Fruit fly (Drosophila melanogaster) whole organism, embryonic: Measurements from ENCODE around the gene Sk2.

Experiments used
- Adf1 ChIP-seq: fragments of 200-800 bp; sonication (Bioruptor generic); IDR thresholded peaks from 2 replicates; pipeline ENCODE4 v1.3.6; 2022; ENCODE audit warnings: missing biosample characterization, missing genetic modification characterization
- Awh ChIP-seq: fragments of 200-800 bp; sonication (Bioruptor generic); IDR thresholded peaks from 2 replicates; pipeline ENCODE4, ENCODE4 v1.3.6; 2022; ENCODE audit warnings: missing biosample characterization, missing genetic modification characterization
- CG10543 ChIP-seq: fragments of 200-800 bp; sonication (Bioruptor generic); optimal IDR thresholded peaks from 3 replicates; lab custom pipeline; 2017; ENCODE audit warnings: missing biosample characterization, mild to moderate bottlenecking, missing genetic modification characterization, moderate library complexity
- CG11504 ChIP-seq: fragments of 200-800 bp; sonication (Bioruptor generic); optimal IDR thresholded peaks from 3 replicates; lab custom pipeline; 2019; ENCODE audit warnings: missing biosample characterization, mild to moderate bottlenecking, missing genetic modification characterization, moderate library complexity
- CG12219 ChIP-seq: fragments of 200-800 bp; sonication (Bioruptor generic); optimal IDR thresholded peaks from 3 replicates; lab custom pipeline; 2018; ENCODE audit warnings: missing biosample characterization, mild to moderate bottlenecking, missing genetic modification characterization
- CG15073 ChIP-seq: fragments of 200-800 bp; sonication (Bioruptor generic); optimal IDR thresholded peaks from 2 replicates; lab custom pipeline; 2016; ENCODE audit warnings: missing biosample characterization, missing genetic modification characterization
- CG15479 ChIP-seq: fragments of 200-800 bp; sonication (Bioruptor generic); optimal IDR thresholded peaks from 3 replicates; lab custom pipeline; 2019; ENCODE audit warnings: missing biosample characterization, mild to moderate bottlenecking, missing genetic modification characterization, moderate library complexity
- CG18262 ChIP-seq: fragments of 200-800 bp; optimal IDR thresholded peaks from 3 replicates; lab custom pipeline; 2019; ENCODE audit warnings: missing biosample characterization, mild to moderate bottlenecking, missing genetic modification characterization, moderate library complexity
- CG18599 ChIP-seq: fragments of 200-800 bp; sonication (Bioruptor generic); optimal IDR thresholded peaks from 3 replicates; lab custom pipeline; 2017; ENCODE audit warnings: missing biosample characterization, missing genetic modification characterization, mild to moderate bottlenecking, moderate library complexity, missing genetic modification reagents
- CG30431 ChIP-seq: fragments of 200-800 bp; sonication (Bioruptor generic); optimal IDR thresholded peaks from 2 replicates; lab custom pipeline; 2017; ENCODE audit warnings: missing biosample characterization, missing genetic modification characterization
- CG31224 ChIP-seq: fragments of 200-800 bp; sonication (Bioruptor generic); IDR thresholded peaks from 2 replicates; pipeline ENCODE4 v1.3.6; 2022; ENCODE audit warnings: missing biosample characterization, missing genetic modification characterization
- CG34224 ChIP-seq: fragments of 200-800 bp; sonication (Bioruptor generic); IDR thresholded peaks from 3 replicates; pipeline ENCODE4 v1.3.6; 2022; ENCODE audit warnings: missing biosample characterization, missing genetic modification characterization; ENCODE audit not compliant: partially characterized antibody
- CG34422 ChIP-seq: fragments of 200-800 bp; sonication (Bioruptor generic); IDR thresholded peaks from 3 replicates; pipeline ENCODE4 v1.3.6; 2022; ENCODE audit warnings: missing biosample characterization, missing genetic modification characterization
- CG4360 ChIP-seq: fragments of 200-800 bp; sonication (Bioruptor generic); IDR thresholded peaks from 2 replicates; pipeline ENCODE4 v1.3.6; 2022; ENCODE audit warnings: missing biosample characterization, missing genetic modification characterization
- CG4854 ChIP-seq: fragments of 200-800 bp; sonication (Bioruptor generic); optimal IDR thresholded peaks from 2 replicates; lab custom pipeline; 2016; ENCODE audit warnings: missing biosample characterization, missing genetic modification characterization, inconsistent platforms
- CG5180 ChIP-seq: fragments of 200-800 bp; sonication (Bioruptor generic); optimal IDR thresholded peaks from 3 replicates; lab custom pipeline; 2017; ENCODE audit warnings: missing biosample characterization, missing genetic modification characterization, mild to moderate bottlenecking, moderate library complexity, missing genetic modification reagents
- CG6791 ChIP-seq: fragments of 200-800 bp; sonication (Bioruptor generic); IDR thresholded peaks from 3 replicates; pipeline ENCODE4 v1.3.6; 2022; ENCODE audit warnings: missing biosample characterization, missing genetic modification characterization; ENCODE audit not compliant: partially characterized antibody
- CG7271 ChIP-seq: fragments of 200-800 bp; sonication (Bioruptor generic); optimal IDR thresholded peaks from 2 replicates; lab custom pipeline; 2018; ENCODE audit warnings: missing biosample characterization, mild to moderate bottlenecking, missing genetic modification characterization, moderate library complexity
- CG7839 ChIP-seq: fragments of 200-800 bp; sonication (Bioruptor generic); optimal IDR thresholded peaks from 3 replicates; lab custom pipeline; 2018; ENCODE audit warnings: missing biosample characterization, mild to moderate bottlenecking, missing genetic modification characterization, moderate library complexity
- CG9609 ChIP-seq: fragments of 200-800 bp; sonication (Bioruptor generic); optimal IDR thresholded peaks from 3 replicates; lab custom pipeline; 2016; ENCODE audit warnings: missing biosample characterization, missing genetic modification characterization
- CG9727 ChIP-seq: fragments of 200-800 bp; sonication (Bioruptor generic); optimal IDR thresholded peaks from 3 replicates; lab custom pipeline; 2017; ENCODE audit warnings: missing biosample characterization, mild to moderate bottlenecking, missing genetic modification characterization
- CG9797 ChIP-seq: fragments of 200-800 bp; sonication (Bioruptor generic); optimal IDR thresholded peaks from 3 replicates; lab custom pipeline; 2018; ENCODE audit warnings: missing biosample characterization, mild to moderate bottlenecking, missing genetic modification characterization
- CkIIα-i1 ChIP-seq: fragments of 200-800 bp; sonication (Bioruptor generic); IDR thresholded peaks from 2 replicates; pipeline ENCODE4 v1.3.6; 2022; ENCODE audit warnings: missing biosample characterization, missing genetic modification characterization
- CrebB ChIP-seq: fragments of 200-800 bp; sonication (Bioruptor generic); optimal IDR thresholded peaks from 3 replicates; lab custom pipeline; 2018; ENCODE audit warnings: missing biosample characterization, mild to moderate bottlenecking, missing genetic modification characterization
- E2f2 ChIP-seq: fragments of 200-800 bp; sonication (Bioruptor generic); IDR thresholded peaks from 2 replicates; pipeline ENCODE4 v1.3.6; 2022; ENCODE audit warnings: missing biosample characterization, missing genetic modification characterization
- Elba2 ChIP-seq: fragments of 200-800 bp; sonication (Bioruptor generic); optimal IDR thresholded peaks from 3 replicates; lab custom pipeline; 2016; ENCODE audit warnings: missing biosample characterization, missing genetic modification characterization
- HHEX ChIP-seq: fragments of 200-800 bp; sonication (Bioruptor generic); optimal IDR thresholded peaks from 3 replicates; lab custom pipeline; 2017; ENCODE audit warnings: missing biosample characterization, mild to moderate bottlenecking, missing genetic modification characterization, missing genetic modification reagents
- Hsf ChIP-seq: fragments of 200-800 bp; sonication (Bioruptor generic); optimal IDR thresholded peaks from 3 replicates; lab custom pipeline; 2016; ENCODE audit warnings: missing biosample characterization, missing genetic modification characterization
- Opbp ChIP-seq: fragments of 200-800 bp; sonication (Bioruptor generic); IDR thresholded peaks from 3 replicates; pipeline ENCODE4 v1.3.6; 2022; ENCODE audit warnings: missing biosample characterization, missing genetic modification characterization; ENCODE audit not compliant: partially characterized antibody
- Scr ChIP-seq: fragments of 200-800 bp; sonication (Bioruptor generic); IDR thresholded peaks from 2 replicates; pipeline ENCODE4 v1.3.6; 2022; ENCODE audit warnings: missing biosample characterization, missing genetic modification characterization; ENCODE audit not compliant: partially characterized antibody
- abd-A ChIP-seq: fragments of 200-800 bp; sonication (Bioruptor generic); optimal IDR thresholded peaks from 3 replicates; lab custom pipeline; 2019; ENCODE audit warnings: missing biosample characterization, mild to moderate bottlenecking, missing genetic modification characterization, moderate library complexity
- ash1 ChIP-seq: fragments of 200-800 bp; sonication (Bioruptor generic); optimal IDR thresholded peaks from 2 replicates; lab custom pipeline; 2018; ENCODE audit warnings: missing biosample characterization, mild to moderate bottlenecking, missing genetic modification characterization
- caup ChIP-seq: fragments of 200-800 bp; sonication (Bioruptor generic); optimal IDR thresholded peaks from 3 replicates; lab custom pipeline; 2017; ENCODE audit warnings: missing biosample characterization, mild to moderate bottlenecking, missing genetic modification characterization, moderate library complexity; ENCODE audit not compliant: severe bottlenecking
- disco-r ChIP-seq: fragments of 200-800 bp; sonication (Bioruptor generic); optimal IDR thresholded peaks from 2 replicates; lab custom pipeline; 2016; ENCODE audit warnings: missing biosample characterization, missing genetic modification characterization
- dmrt99B ChIP-seq: fragments of 200-800 bp; sonication (Bioruptor generic); optimal IDR thresholded peaks from 2 replicates; lab custom pipeline; 2018; ENCODE audit warnings: missing biosample characterization, mild to moderate bottlenecking, missing genetic modification characterization, moderate library complexity
- exex ChIP-seq: fragments of 200-800 bp; sonication (Bioruptor generic); optimal IDR thresholded peaks from 4 replicates; lab custom pipeline; 2018; ENCODE audit warnings: missing biosample characterization, mild to moderate bottlenecking, missing genetic modification characterization, moderate library complexity
- ftz-f1 ChIP-seq: fragments of 200-800 bp; sonication (Bioruptor generic); optimal IDR thresholded peaks from 2 replicates; lab custom pipeline; 2016; ENCODE audit warnings: missing biosample characterization, missing genetic modification characterization
- gro ChIP-seq: fragments of 200-800 bp; sonication (Bioruptor generic); optimal IDR thresholded peaks from 2 replicates; lab custom pipeline; 2016; ENCODE audit warnings: missing biosample characterization, missing genetic modification characterization
- org-1 ChIP-seq: fragments of 200-800 bp; sonication (Bioruptor generic); optimal IDR thresholded peaks from 2 replicates; lab custom pipeline; 2017; ENCODE audit warnings: missing biosample characterization, missing genetic modification characterization
- rib ChIP-seq: fragments of 200-800 bp; sonication (Bioruptor generic); IDR thresholded peaks from 2 replicates; pipeline ENCODE4 v1.3.6; 2022; ENCODE audit warnings: missing biosample characterization, missing genetic modification characterization
- sens-2 ChIP-seq: fragments of 200-800 bp; sonication (Bioruptor generic); IDR thresholded peaks from 2 replicates; pipeline ENCODE4 v1.3.6; 2022; ENCODE audit warnings: missing biosample characterization, missing genetic modification characterization
- shn ChIP-seq: fragments of 200-800 bp; sonication (Bioruptor generic); optimal IDR thresholded peaks from 3 replicates; lab custom pipeline; 2016; ENCODE audit warnings: missing biosample characterization, missing genetic modification characterization
- slp2 ChIP-seq: fragments of 200-800 bp; sonication (Bioruptor generic); optimal IDR thresholded peaks from 2 replicates; lab custom pipeline; 2016; ENCODE audit warnings: missing biosample characterization, missing genetic modification characterization
- sug ChIP-seq: fragments of 200-800 bp; optimal IDR thresholded peaks from 2 replicates; lab custom pipeline; 2019; ENCODE audit warnings: missing biosample characterization, mild to moderate bottlenecking, missing genetic modification characterization, moderate library complexity
- tap ChIP-seq: fragments of 200-800 bp; optimal IDR thresholded peaks from 3 replicates; lab custom pipeline; 2019; ENCODE audit warnings: missing biosample characterization, mild to moderate bottlenecking, missing genetic modification characterization, moderate library complexity
- usp ChIP-seq: fragments of >200 bp; optimal IDR thresholded peaks from 2 replicates; lab custom pipeline; 2017; ENCODE audit warnings: missing biosample characterization, missing genetic modification characterization
- vnd ChIP-seq: fragments of 200-800 bp; sonication (Bioruptor generic); IDR thresholded peaks from 3 replicates; pipeline ENCODE4 v1.3.6; 2022; ENCODE audit warnings: missing biosample characterization, missing genetic modification characterization; ENCODE audit not compliant: partially characterized antibody
- vvl ChIP-seq: fragments of 200-800 bp; sonication (Bioruptor generic); IDR thresholded peaks from 2 replicates; pipeline ENCODE4 v1.3.6; 2022; ENCODE audit warnings: missing biosample characterization, missing genetic modification characterization

Gene Sk2

dm6 chr3L:3037822-3038563 lies 8.9 kb upstream of the Sk2 start (continued):
- TF ChIP-seq Adf1 (GFP tag; lab: Robert Waterston, UW) (peak; percentile 90), CG30431 (no peak), CG11504 (tag; lab: Kevin White, UChicago) (peak; percentile 47), CG34422 (peak; percentile 68; the same call in 1 of the 3 replicates), CkIIα-i1 (GFP tag; lab: Robert Waterston, UW) (no peak), CG9797 (GFP tag; lab: Kevin White, UChicago) (no peak), CG12219 (peak; percentile 12), CG10543 (peak; percentile 67), caup (GFP tag; lab: Kevin White, UChicago) (no peak), CG18262 (tag; lab: Kevin White, UChicago) (peak; percentile 13), sens-2 (GFP tag; lab: Robert Waterston, UW) (0 out of 2 replicates have a peak, but pooled peaks have one; percentile 14), exex (tag; lab: Kevin White, UChicago) (peak; percentile 34), CG6791 (GFP tag; lab: Robert Waterston, UW) (no peak), Scr (GFP tag; lab: Robert Waterston, UW) (peak; percentile 40; the same call in 1 of the 2 replicates), CG4854 (GFP tag; lab: Kevin White, UChicago) (no peak), disco-r (GFP tag; lab: Kevin White, UChicago) (no peak), CG7271 (peak; percentile 35), rib (GFP tag; lab: Robert Waterston, UW) (peak; percentile 39; the same call in 1 of the 2 replicates), dmrt99B (tag; lab: Kevin White, UChicago) (peak; percentile 2), gro (GFP tag; lab: Kevin White, UChicago) (no peak), shn (peak; percentile 5), Elba2 (GFP tag; lab: Kevin White, UChicago) (no peak), HHEX (GFP tag; lab: Kevin White, UChicago) (no peak), Awh (GFP tag; lab: Robert Waterston, UW) (peak; percentile 54; the same call in 1 of the 2 replicates), CG5180 (GFP tag; lab: Kevin White, UChicago) (peak; percentile 94), slp2 (GFP tag; lab: Kevin White, UChicago) (no peak), ftz-f1 (GFP tag; lab: Kevin White, UChicago) (peak; percentile 89), Opbp (GFP tag; lab: Robert Waterston, UW) (0 out of 3 replicates have a peak, but pooled peaks have one; percentile 56), CG31224 (GFP tag; lab: Robert Waterston, UW) (peak; percentile 93), CG18599 (GFP tag; lab: Kevin White, UChicago) (peak; percentile 12), E2f2 (GFP tag; lab: Robert Waterston, UW) (peak; percentile 25; the same call in 1 of the 2 replicates), CG9727 (GFP tag; lab: Kevin White, UChicago) (no peak), CG15073 (GFP tag; lab: Kevin White, UChicago) (no peak), CG4360 (GFP tag; lab: Robert Waterston, UW) (peak; percentile 99), Hsf (GFP tag; lab: Kevin White, UChicago) (no peak), vvl (GFP tag; lab: Robert Waterston, UW) (peak; percentile 50; the same call in 1 of the 2 replicates), ash1 (GFP tag; lab: Kevin White, UChicago) (no peak), CG7839 (tag; lab: Kevin White, UChicago) (no peak), sug (tag; lab: Kevin White, UChicago) (peak; percentile 82), CG9609 (no peak), abd-A (no peak), org-1 (no peak), CG15479 (GFP tag; lab: Kevin White, UChicago) (peak; percentile 99), CrebB (tag; lab: Kevin White, UChicago) (peak; percentile 40), CG34224 (GFP tag; lab: Robert Waterston, UW) (0 out of 3 replicates have a peak, but pooled peaks have one; percentile 25), tap (tag; lab: Kevin White, UChicago) (no peak), vnd (GFP tag; lab: Robert Waterston, UW) (0 out of 3 replicates have a peak, but pooled peaks have one; percentile 15), usp (GFP tag; lab: Kevin White, UChicago) (no peak)
